Fruit fly (Drosophila melanogaster): Measurements from ENCODE around the gene CG3062.

The CG3062 gene

dm6 chrX:4647316-4648046 lies 2.8 kb upstream of the CG3062 start, which contains the start of the genes HLH4C and mRpL30 (continued):
- TF ChIP-seq CG6254 (GFP tag; optimal IDR thresholded peaks at IDR 0.05) (no peak), CG6272 (GFP tag; IDR thresholded peaks at IDR 0.05) (no peak), Bgb (GFP tag; IDR thresholded peaks at IDR 0.05; ENCODE audit: partially characterized antibody) (peak; percentile 90), CG14667 (GFP tag; IDR thresholded peaks at IDR 0.05) (no peak), Stat92E (GFP tag; optimal IDR thresholded peaks at IDR 0.05) (no peak), Sin3A (optimal IDR thresholded peaks at IDR 0.05) (no peak), CG14860 (GFP tag; IDR thresholded peaks at IDR 0.05; ENCODE audit: partially characterized antibody) (peak; percentile 93), PHDP (tag; optimal IDR thresholded peaks at IDR 0.05) (no peak), CG6683 (GFP tag; optimal IDR thresholded peaks at IDR 0.05) (no peak), TFAM (GFP tag; optimal IDR thresholded peaks at IDR 0.05) (no peak), slou (GFP tag; optimal IDR thresholded peaks at IDR 0.05) (no peak), CG14710 (tag; optimal IDR thresholded peaks at IDR 0.05) (no peak), CG8924 (tag; optimal IDR thresholded peaks at IDR 0.05) (no peak), CoRest (tag; optimal IDR thresholded peaks at IDR 0.05) (no peak), zen2 (GFP tag; IDR thresholded peaks at IDR 0.05; ENCODE audit: partially characterized antibody) (peak; percentile 91), unc-4 (GFP tag; IDR thresholded peaks at IDR 0.05; ENCODE audit: partially characterized antibody) (peak; percentile 65), tna (GFP tag; IDR thresholded peaks at IDR 0.05; ENCODE audit: partially characterized antibody) (peak; percentile 99), CG2129 (GFP tag; IDR thresholded peaks at IDR 0.05; ENCODE audit: partially characterized antibody) (0 out of 2 replicates have a peak, but pooled peaks have one; percentile 20), luna (GFP tag; optimal IDR thresholded peaks at IDR 0.05) (no peak), E2f2 (GFP tag; IDR thresholded peaks at IDR 0.05) (peak; percentile 78), CG4854 (GFP tag; optimal IDR thresholded peaks at IDR 0.05) (no peak), klu (GFP tag; IDR thresholded peaks at IDR 0.05) (no peak), zen (tag; optimal IDR thresholded peaks at IDR 0.05) (no peak), Blimp-1 (GFP tag; optimal IDR thresholded peaks at IDR 0.05) (no peak), sim (GFP tag; IDR thresholded peaks at IDR 0.05) (no peak), psq (GFP tag; optimal IDR thresholded peaks at IDR 0.05) (no peak), CG18619 (GFP tag; optimal IDR thresholded peaks at IDR 0.05) (no peak), BEAF-32 (GFP tag; optimal IDR thresholded peaks at IDR 0.05) (peak; percentile 40), CG1647 (GFP tag; optimal IDR thresholded peaks at IDR 0.05) (no peak), crol (GFP tag; IDR thresholded peaks at IDR 0.05) (no peak), CG7786 (GFP tag; optimal IDR thresholded peaks at IDR 0.05) (no peak), gem (tag; optimal IDR thresholded peaks at IDR 0.05) (no peak), Opbp (GFP tag; IDR thresholded peaks at IDR 0.05; ENCODE audit: partially characterized antibody) (peak; percentile 95; the same call in 2 of the 3 replicates), CG11723 (GFP tag; optimal IDR thresholded peaks at IDR 0.05) (no peak), CG13775 (GFP tag; optimal IDR thresholded peaks at IDR 0.05) (no peak), exex (tag; optimal IDR thresholded peaks at IDR 0.05) (peak; percentile 6), knrl (GFP tag; IDR thresholded peaks at IDR 0.05; ENCODE audit: partially characterized antibody) (0 out of 3 replicates have a peak, but pooled peaks have one; percentile 27), gt (GFP tag; IDR thresholded peaks at IDR 0.05) (no peak), Atf-2 (GFP tag; optimal IDR thresholded peaks at IDR 0.05) (no peak), CG34224 (GFP tag; IDR thresholded peaks at IDR 0.05; ENCODE audit: partially characterized antibody) (peak; percentile 90), tll (GFP tag; optimal IDR thresholded peaks at IDR 0.05) (no peak), CG30403 (GFP tag; optimal IDR thresholded peaks at IDR 0.05) (no peak), Abd-B (GFP tag; optimal IDR thresholded peaks at IDR 0.05) (no peak), vfl (GFP tag; optimal IDR thresholded peaks at IDR 0.05) (no peak), peb (GFP tag; IDR thresholded peaks at IDR 0.05) (no peak), mld (GFP tag; IDR thresholded peaks at IDR 0.05; ENCODE audit: partially characterized antibody) (peak; percentile 98), CG13894 (tag; optimal IDR thresholded peaks at IDR 0.05) (no peak), MBD-R2 (GFP tag; IDR thresholded peaks at IDR 0.05) (peak; percentile 29; the same call in 1 of the 2 replicates)

All from whole organism, embryonic.